Fruit fly (Drosophila melanogaster): Measurements from ENCODE around the gene CG7991.

CG7991 gene

dm6 chr3L:1672627-1673026 is 1.9 kb upstream of the CG7991 start, which contains the start of gene CG13930:
Gene CG13930 (minus strand): TSS chr3L:1672727.
- no peak for TF ChIP-seq tai (GFP tag; optimal IDR thresholded peaks at IDR 0.05)

- TF ChIP-seq lola (GFP tag; optimal IDR thresholded peaks at IDR 0.05) (no peak), fru (GFP tag; optimal IDR thresholded peaks at IDR 0.05) (no peak), Hr83 (GFP tag; optimal IDR thresholded peaks at IDR 0.05; ENCODE audit: poor library complexity, severe bottlenecking) (no peak), tai (GFP tag; optimal IDR thresholded peaks at IDR 0.05) (no peak), Vsx2 (GFP tag; optimal IDR thresholded peaks at IDR 0.05; ENCODE audit: partially characterized antibody) (no peak), jim (GFP tag; optimal IDR thresholded peaks at IDR 0.05) (no peak), brk (GFP tag; optimal IDR thresholded peaks at IDR 0.05) (no peak), OdsH (GFP tag; optimal IDR thresholded peaks at IDR 0.05) (no peak), sv (GFP tag; optimal IDR thresholded peaks at IDR 0.05) (no peak), CG32264 (GFP tag; optimal IDR thresholded peaks at IDR 0.05) (no peak), psq (GFP tag; optimal IDR thresholded peaks at IDR 0.05) (no peak), dmrt93B (GFP tag; optimal IDR thresholded peaks at IDR 0.05) (no peak), Myc (optimal IDR thresholded peaks at IDR 0.05) (no peak)
Observed at dm6 chr3L:1675242-1675641, 733 bp downstream of the CG7991 start.

- TF ChIP-seq Hr78 (GFP tag; optimal IDR thresholded peaks at IDR 0.05), result no peak
- no peak for TF ChIP-seq OdsH (GFP tag; optimal IDR thresholded peaks at IDR 0.05)
- TF ChIP-seq woc (GFP tag; optimal IDR thresholded peaks at IDR 0.05), result no peak
- no peak for TF ChIP-seq foxo (GFP tag; optimal IDR thresholded peaks at IDR 0.05)
- no peak for TF ChIP-seq CG9705 (GFP tag; optimal IDR thresholded peaks at IDR 0.05)
- TF ChIP-seq Rel (GFP tag; optimal IDR thresholded peaks at IDR 0.05), result no peak
- TF ChIP-seq Rel (tag; optimal IDR thresholded peaks at IDR 0.05), result no peak
- no peak for TF ChIP-seq sage (GFP tag; optimal IDR thresholded peaks at IDR 0.05)
- TF ChIP-seq dsf (GFP tag; optimal IDR thresholded peaks at IDR 0.05; ENCODE audit: borderline replicate concordance), result no peak
- no peak for TF ChIP-seq GATAd (GFP tag; optimal IDR thresholded peaks at IDR 0.05)
- TF ChIP-seq h (GFP tag; optimal IDR thresholded peaks at IDR 0.05), result no peak
- TF ChIP-seq Myc (optimal IDR thresholded peaks at IDR 0.05), result no peak
- TF ChIP-seq Sp1 (GFP tag; optimal IDR thresholded peaks at IDR 0.05), result no peak
- no peak for TF ChIP-seq Dfd (GFP tag; optimal IDR thresholded peaks at IDR 0.05)
- no peak for TF ChIP-seq dmrt93B (GFP tag; optimal IDR thresholded peaks at IDR 0.05)
Observed at dm6 chr3L:1676222-1676621, 1.7 kb downstream of the CG7991 start.

- TF ChIP-seq foxo (GFP tag; optimal IDR thresholded peaks at IDR 0.05) (peak in 1 of 2 experiments; percentile 0), sv (GFP tag; optimal IDR thresholded peaks at IDR 0.05) (no peak), woc (GFP tag; optimal IDR thresholded peaks at IDR 0.05) (peak; percentile 20), Mio (GFP tag; optimal IDR thresholded peaks at IDR 0.05) (no peak), Rel (GFP tag; optimal IDR thresholded peaks at IDR 0.05) (no peak), Rel (tag; optimal IDR thresholded peaks at IDR 0.05) (peak; percentile 71), HLH106 (tag; optimal IDR thresholded peaks at IDR 0.05) (peak; percentile 11), Dfd (GFP tag; optimal IDR thresholded peaks at IDR 0.05) (no peak), h (GFP tag; optimal IDR thresholded peaks at IDR 0.05) (peak; percentile 11), CG32264 (GFP tag; optimal IDR thresholded peaks at IDR 0.05) (no peak), fru (GFP tag; optimal IDR thresholded peaks at IDR 0.05) (peak; percentile 1)
Observed at dm6 chr3L:1679394-1679793, 4.9 kb downstream of the CG7991 start.

dm6 chr3L:1683091-1683490 is 8.6 kb downstream of the CG7991 start:
- TF ChIP-seq Myc (optimal IDR thresholded peaks at IDR 0.05) (no peak), br (GFP tag; optimal IDR thresholded peaks at IDR 0.05) (peak; percentile 58), CG9705 (GFP tag; optimal IDR thresholded peaks at IDR 0.05) (peak; percentile 47), ey (GFP tag; optimal IDR thresholded peaks at IDR 0.05) (peak; percentile 65), OdsH (GFP tag; optimal IDR thresholded peaks at IDR 0.05) (peak; percentile 55), HLH106 (tag; optimal IDR thresholded peaks at IDR 0.05) (peak; percentile 76), sv (GFP tag; optimal IDR thresholded peaks at IDR 0.05) (no peak), Mio (GFP tag; optimal IDR thresholded peaks at IDR 0.05) (no peak), pan (optimal IDR thresholded peaks at IDR 0.05) (no peak), rgr (GFP tag; optimal IDR thresholded peaks at IDR 0.05) (peak; percentile 58), Hnf4 (GFP tag; optimal IDR thresholded peaks at IDR 0.05) (peak; percentile 49), sage (GFP tag; optimal IDR thresholded peaks at IDR 0.05) (peak; percentile 1), h (GFP tag; optimal IDR thresholded peaks at IDR 0.05) (peak; percentile 42), CG32264 (GFP tag; optimal IDR thresholded peaks at IDR 0.05) (peak; percentile 77), jim (GFP tag; optimal IDR thresholded peaks at IDR 0.05) (no peak), Jra (GFP tag; optimal IDR thresholded peaks at IDR 0.05) (no peak), Sp1 (GFP tag; optimal IDR thresholded peaks at IDR 0.05) (peak; percentile 65), foxo (GFP tag; optimal IDR thresholded peaks at IDR 0.05) (peak in 1 of 2 experiments; percentile 76), woc (GFP tag; optimal IDR thresholded peaks at IDR 0.05) (peak; percentile 55), dmrt93B (GFP tag; optimal IDR thresholded peaks at IDR 0.05) (peak; percentile 49), psq (GFP tag; optimal IDR thresholded peaks at IDR 0.05) (peak; percentile 50), fru (GFP tag; optimal IDR thresholded peaks at IDR 0.05) (peak; percentile 73), brk (GFP tag; optimal IDR thresholded peaks at IDR 0.05) (peak; percentile 5)
